Fruit fly (Drosophila melanogaster) Kc167 (cell line): ENCODE data around the gene Nmdar1.

Experiments
- h ChIP-seq: fragments of >200 bp; optimal IDR thresholded peaks from 3 replicates; lab custom pipeline; 2018; ENCODE audit warnings: missing external identifiers
- insv ChIP-seq: fragments of >200 bp; optimal IDR thresholded peaks from 3 replicates; lab custom pipeline; 2018; ENCODE audit warnings: missing external identifiers
- ttk ChIP-seq: sonication (Bioruptor generic); optimal IDR thresholded peaks from 2 replicates; lab custom pipeline; 2017; ENCODE audit warnings: missing external identifiers

dm6 chr3R:5562956-5563355 lies 39.8 kb upstream of the Nmdar1 start:
- TF ChIP-seq ttk = no peak
- no peak for TF ChIP-seq h
- no peak for TF ChIP-seq insv (lab: Kevin White, UChicago)
